Worm (Caenorhabditis elegans) whole organism, L4 larva: ENCODE data around the gene F31B9.3.

Experiments
- F10B5.3 ChIP-seq: sonication (generic microtip); optimal IDR thresholded peaks from 2 replicates; lab custom pipeline; 2016; ENCODE audit warnings: mild to moderate bottlenecking, missing genetic modification characterization, missing compliant biosample characterization
- F26F4.8 ChIP-seq: fragments of 200-800 bp; sonication (Bioruptor generic); conservative IDR thresholded peaks from 2 replicates; pipeline ENCODE4 v1.3.6; 2022; ENCODE audit warnings: missing genetic modification characterization, missing compliant biosample characterization
- T20F7.1 ChIP-seq: fragments of 200-800 bp; sonication (Bioruptor generic); optimal IDR thresholded peaks from 2 replicates; lab custom pipeline; 2018; ENCODE audit warnings: mild to moderate bottlenecking, missing genetic modification characterization, missing compliant biosample characterization
- T26A8.4 ChIP-seq: fragments of 200-800 bp; sonication (Bioruptor generic); IDR thresholded peaks from 2 replicates; pipeline ENCODE4 v1.3.6; 2022; ENCODE audit warnings: missing genetic modification characterization, missing compliant biosample characterization
- Y105C5A.15 ChIP-seq: fragments of 200-800 bp; sonication (Bioruptor generic); IDR thresholded peaks from 2 replicates; pipeline ENCODE4 v1.3.6; 2022; ENCODE audit warnings: missing genetic modification characterization, missing compliant biosample characterization
- aha-1 ChIP-seq: fragments of 150-350 bp; peaks from one replicate; lab custom pipeline; 2014; ENCODE audit warnings: missing biosample characterization, missing genetic modification characterization
- arid-1 ChIP-seq: fragments of 200-800 bp; sonication (Bioruptor generic); conservative IDR thresholded peaks from 2 replicates; pipeline ENCODE4 v1.3.6; 2022; ENCODE audit warnings: missing genetic modification reagents, missing genetic modification characterization, missing compliant biosample characterization
- ceh-28 ChIP-seq: fragments of 150-350 bp; optimal IDR thresholded peaks from 2 replicates; lab custom pipeline; 2014; ENCODE audit warnings: missing biosample characterization, missing genetic modification reagents, missing genetic modification characterization
- ceh-62 ChIP-seq: sonication (generic microtip); optimal IDR thresholded peaks from 2 replicates; lab custom pipeline; 2017; ENCODE audit warnings: missing biosample characterization, missing genetic modification characterization
- daf-12 ChIP-seq: fragments of 150-350 bp; optimal IDR thresholded peaks from 2 replicates; lab custom pipeline; 2014; ENCODE audit warnings: missing biosample characterization, missing genetic modification reagents, missing genetic modification characterization
- daf-16 ChIP-seq, 3 experiments: sonication (generic microtip); optimal IDR thresholded peaks; 2 replicates each; lab custom pipeline; 2016 to 2017; ENCODE audit warnings: missing genetic modification characterization in 3 of 3, missing genetic modification reagents in 3 of 3, mild to moderate bottlenecking in 2 of 3, missing compliant biosample characterization in 2 of 3, missing biosample characterization in 1 of 3, moderate library complexity in 1 of 3
- dmd-8 ChIP-seq: fragments of 200-800 bp; sonication (Bioruptor generic); IDR thresholded peaks from 2 replicates; pipeline ENCODE4 v1.3.6; 2022; ENCODE audit warnings: missing genetic modification characterization, missing compliant biosample characterization
- dmd-9 ChIP-seq: fragments of 200-800 bp; sonication (Bioruptor generic); IDR thresholded peaks from 2 replicates; pipeline ENCODE4 v1.3.6; 2022; ENCODE audit warnings: missing genetic modification reagents, missing genetic modification characterization, missing compliant biosample characterization
- duxl-1 ChIP-seq: sonication (generic microtip); optimal IDR thresholded peaks from 2 replicates; lab custom pipeline; 2016; ENCODE audit warnings: mild to moderate bottlenecking, missing genetic modification characterization, moderate library complexity, missing compliant biosample characterization; ENCODE audit not compliant: poor library complexity
- hif-1 ChIP-seq, 2 experiments: sonication (generic microtip); optimal IDR thresholded peaks; 2 replicates each; lab custom pipeline; 2016 to 2017; ENCODE audit warnings: missing compliant biosample characterization in 2 of 2, missing genetic modification characterization in 2 of 2, missing genetic modification reagents in 2 of 2, missing genotype in 2 of 2, mild to moderate bottlenecking in 1 of 2
- hlh-11 ChIP-seq: fragments of 200-800 bp; sonication (Bioruptor generic); optimal IDR thresholded peaks from 2 replicates; lab custom pipeline; 2018; ENCODE audit warnings: mild to moderate bottlenecking, missing genetic modification characterization, missing compliant biosample characterization
- lim-7 ChIP-seq: fragments of 200-800 bp; sonication (Bioruptor generic); IDR thresholded peaks from 2 replicates; pipeline ENCODE4 v1.3.6; 2022; ENCODE audit warnings: missing genetic modification characterization, missing compliant biosample characterization
- lin-1 ChIP-seq: fragments of 200-800 bp; sonication (Bioruptor generic); IDR thresholded peaks from 2 replicates; pipeline ENCODE4 v1.3.6; 2022; ENCODE audit warnings: missing genetic modification reagents, missing genetic modification characterization, missing compliant biosample characterization
- lin-13 ChIP-seq: fragments of 150-350 bp; optimal IDR thresholded peaks from 2 replicates; lab custom pipeline; 2014; ENCODE audit warnings: missing biosample characterization, missing genetic modification reagents, missing genetic modification characterization
- lin-29 ChIP-seq: fragments of 200-800 bp; sonication (Bioruptor generic); IDR thresholded peaks from 2 replicates; pipeline ENCODE4 v1.3.6; 2022; ENCODE audit warnings: missing genetic modification reagents, missing genetic modification characterization, missing compliant biosample characterization
- lin-38 ChIP-seq: fragments of 200-800 bp; sonication (Bioruptor generic); IDR thresholded peaks from 2 replicates; pipeline ENCODE4 v1.3.6; 2022; ENCODE audit warnings: missing genetic modification reagents, missing genetic modification characterization, missing compliant biosample characterization
- lir-3 ChIP-seq: sonication (generic microtip); optimal IDR thresholded peaks from 2 replicates; lab custom pipeline; 2016; ENCODE audit warnings: mild to moderate bottlenecking, missing genetic modification characterization, missing compliant biosample characterization
- madf-9 ChIP-seq: fragments of 200-800 bp; sonication (Bioruptor generic); conservative IDR thresholded peaks from 2 replicates; pipeline ENCODE4 v1.3.6; 2022; ENCODE audit warnings: missing genetic modification reagents, missing genetic modification characterization, missing compliant biosample characterization
- mdt-29 ChIP-seq: fragments of 200-800 bp; sonication (Bioruptor generic); IDR thresholded peaks from 2 replicates; pipeline ENCODE4 v1.3.6; 2022; ENCODE audit warnings: missing genetic modification reagents, missing genetic modification characterization, missing compliant biosample characterization
- mes-2 ChIP-seq: sonication (generic microtip); optimal IDR thresholded peaks from 2 replicates; lab custom pipeline; 2016; ENCODE audit warnings: missing genotype, mild to moderate bottlenecking, missing genetic modification characterization, missing compliant biosample characterization; ENCODE audit not compliant: poor library complexity, severe bottlenecking
- mxl-2 ChIP-seq: fragments of 200-800 bp; sonication (Bioruptor generic); conservative IDR thresholded peaks from 2 replicates; pipeline ENCODE4 v1.3.6; 2022; ENCODE audit warnings: missing genetic modification reagents, missing genetic modification characterization, missing compliant biosample characterization
- mxl-3 ChIP-seq: fragments of 200-800 bp; sonication (Bioruptor generic); optimal IDR thresholded peaks from 2 replicates; lab custom pipeline; 2018; ENCODE audit warnings: mild to moderate bottlenecking, missing genetic modification characterization, missing compliant biosample characterization
- nhr-102 ChIP-seq: sonication (generic microtip); optimal IDR thresholded peaks from 2 replicates; lab custom pipeline; 2016; ENCODE audit warnings: mild to moderate bottlenecking, missing genetic modification characterization, moderate library complexity, missing compliant biosample characterization
- nhr-41 ChIP-seq: fragments of 200-800 bp; sonication (Bioruptor generic); IDR thresholded peaks from 2 replicates; pipeline ENCODE4 v1.3.6; 2022; ENCODE audit warnings: missing genetic modification reagents, missing genetic modification characterization, missing compliant biosample characterization
- nhr-42 ChIP-seq: fragments of 200-800 bp; sonication (Bioruptor generic); IDR thresholded peaks from 2 replicates; pipeline ENCODE4 v1.3.6; 2022; ENCODE audit warnings: missing genetic modification characterization, missing compliant biosample characterization
- nhr-48 ChIP-seq: sonication (generic microtip); optimal IDR thresholded peaks from 2 replicates; lab custom pipeline; 2016; ENCODE audit warnings: mild to moderate bottlenecking, missing genetic modification characterization, missing compliant biosample characterization
- rbr-2 ChIP-seq: sonication (generic microtip); optimal IDR thresholded peaks from 2 replicates; lab custom pipeline; 2016; ENCODE audit warnings: missing genotype, missing genetic modification characterization, missing compliant biosample characterization
- set-16 ChIP-seq: fragments of 200-800 bp; sonication (Bioruptor generic); IDR thresholded peaks from 2 replicates; pipeline ENCODE4 v1.3.6; 2022; ENCODE audit warnings: missing genetic modification reagents, missing genetic modification characterization, missing compliant biosample characterization
- snpc-1.2 ChIP-seq: fragments of 200-800 bp; sonication (Bioruptor generic); IDR thresholded peaks from 2 replicates; pipeline ENCODE4 v1.3.6; 2022; ENCODE audit warnings: missing genetic modification reagents, missing genetic modification characterization, missing compliant biosample characterization
- spr-3 ChIP-seq: fragments of 200-800 bp; sonication (Bioruptor generic); optimal IDR thresholded peaks from 2 replicates; lab custom pipeline; 2018; ENCODE audit warnings: mild to moderate bottlenecking, missing genetic modification characterization, missing compliant biosample characterization
- tag-97 ChIP-seq: fragments of 200-800 bp; sonication (Bioruptor generic); IDR thresholded peaks from 2 replicates; pipeline ENCODE4 v1.3.6; 2022; ENCODE audit warnings: missing genetic modification characterization, missing compliant biosample characterization
- tra-1 ChIP-seq: fragments of 200-800 bp; sonication (Bioruptor generic); IDR thresholded peaks from 2 replicates; pipeline ENCODE4 v1.3.6; 2022; ENCODE audit warnings: missing genetic modification reagents, missing genetic modification characterization, missing compliant biosample characterization
- vab-7 ChIP-seq: fragments of 200-800 bp; sonication (Bioruptor generic); IDR thresholded peaks from 2 replicates; pipeline ENCODE4 v1.3.6; 2022; ENCODE audit warnings: missing genetic modification reagents, missing genetic modification characterization, missing compliant biosample characterization
- zip-2 ChIP-seq: fragments of 150-350 bp; optimal IDR thresholded peaks from 2 replicates; lab custom pipeline; 2014; ENCODE audit warnings: missing biosample characterization, missing genetic modification characterization
- ztf-11 ChIP-seq: fragments of 150-350 bp; optimal IDR thresholded peaks from 2 replicates; lab custom pipeline; 2014; ENCODE audit warnings: missing biosample characterization, missing genetic modification characterization
- ztf-7 ChIP-seq: fragments of 150-350 bp; optimal IDR thresholded peaks from 2 replicates; lab custom pipeline; 2014; ENCODE audit warnings: missing biosample characterization, missing genetic modification characterization

Gene F31B9.3

ce11 chrX:15876936-15877335, 46.6 kb upstream of the F31B9.3 start (continued):
- TF ChIP-seq lin-29 (GFP tag; lab: Robert Waterston, UW), result no peak
- TF ChIP-seq dmd-8 (GFP tag; lab: Robert Waterston, UW), result no peak
- TF ChIP-seq aha-1 (tag; lab: Kevin White, UChicago), result peak; percentile 51
- TF ChIP-seq ceh-62 (tag; lab: Kevin White, UChicago), result no peak
- no peak for TF ChIP-seq ztf-7 (tag; lab: Kevin White, UChicago)
- TF ChIP-seq daf-16 (GFP tag; optimal IDR thresholded peaks at IDR 0.05; lab: Kevin White, UChicago), result no peak
- TF ChIP-seq daf-16 (tag; optimal IDR thresholded peaks at IDR 0.05; lab: Kevin White, UChicago), result no peak
- TF ChIP-seq Y105C5A.15 (GFP tag; lab: Robert Waterston, UW), result no peak
- no peak for TF ChIP-seq mxl-2 (GFP tag; lab: Robert Waterston, UW)
- TF ChIP-seq nhr-42 (GFP tag; lab: Robert Waterston, UW), result no peak
- peak; percentile 46 for TF ChIP-seq hlh-11 (tag; lab: Kevin White, UChicago)
- no peak for TF ChIP-seq lim-7 (GFP tag; lab: Robert Waterston, UW)
- no peak for TF ChIP-seq nhr-41
- no peak for TF ChIP-seq arid-1 (GFP tag; lab: Robert Waterston, UW)
- TF ChIP-seq snpc-1.2, result no peak
- TF ChIP-seq rbr-2, result no peak
- TF ChIP-seq madf-9 (GFP tag; lab: Robert Waterston, UW), result no peak
- TF ChIP-seq lin-1 (GFP tag; lab: Robert Waterston, UW), result no peak
- TF ChIP-seq tra-1, result no peak
- no peak for TF ChIP-seq mdt-29 (GFP tag; lab: Robert Waterston, UW)
- no peak for TF ChIP-seq T26A8.4 (GFP tag; lab: Robert Waterston, UW)
- no peak for TF ChIP-seq vab-7
- TF ChIP-seq mes-2 (tag; lab: Kevin White, UChicago), result no peak
- TF ChIP-seq set-16 (GFP tag; lab: Robert Waterston, UW), result peak; percentile 46
- TF ChIP-seq duxl-1, result no peak
- no peak for TF ChIP-seq spr-3 (GFP tag; lab: Kevin White, UChicago)
- TF ChIP-seq T20F7.1 (GFP tag; lab: Kevin White, UChicago), result no peak
- peak in 1 of 2 experiments; percentile 8 for TF ChIP-seq hif-1 (tag; optimal IDR thresholded peaks at IDR 0.05; lab: Kevin White, UChicago)
- no peak for TF ChIP-seq lin-38 (GFP tag; lab: Robert Waterston, UW)
- TF ChIP-seq nhr-102 (tag; lab: Kevin White, UChicago), result no peak
- TF ChIP-seq F26F4.8 (GFP tag; lab: Robert Waterston, UW), result no peak
- no peak for TF ChIP-seq daf-12 (tag; lab: Kevin White, UChicago)
- no peak for TF ChIP-seq dmd-9 (GFP tag; lab: Robert Waterston, UW)
- no peak for TF ChIP-seq lir-3 (tag; lab: Kevin White, UChicago)
- TF ChIP-seq ztf-11 (tag; lab: Kevin White, UChicago), result no peak
- no peak for TF ChIP-seq F10B5.3
- no peak for TF ChIP-seq lin-13 (GFP tag; lab: Kevin White, UChicago)
- TF ChIP-seq nhr-48, result no peak
- TF ChIP-seq tag-97 (GFP tag; lab: Robert Waterston, UW), result no peak
- TF ChIP-seq ceh-28 (tag; lab: Kevin White, UChicago), result no peak
- peak; percentile 75 for TF ChIP-seq mxl-3 (GFP tag; lab: Kevin White, UChicago)
- no peak for TF ChIP-seq zip-2 (tag; lab: Kevin White, UChicago)
- TF ChIP-seq, all 104 proteins: peak for 11

- TF ChIP-seq duxl-1 (no peak), set-16 (GFP tag; lab: Robert Waterston, UW) (peak; percentile 44; the same call in 1 of the 2 replicates)
Observed at ce11 chrX:15878785-15879184, 44.8 kb upstream of the F31B9.3 start, which contains the start of gene gmeb-2. TSS of gene gmeb-2 (plus strand) at chrX:15879085.
